Worm (Caenorhabditis elegans): ENCODE data around the gene F01D5.2.

ce11 chrII:13981819-13982218 is 17.0 kb downstream of the F01D5.2 start:
- no peak for TF ChIP-seq unc-62 (GFP tag; optimal IDR thresholded peaks at IDR 0.05)
- TF ChIP-seq ztf-11 (tag; optimal IDR thresholded peaks at IDR 0.05): no peak
- TF ChIP-seq jun-1 (tag; optimal IDR thresholded peaks at IDR 0.05): no peak
- no peak for TF ChIP-seq nhr-28 (tag; optimal IDR thresholded peaks at IDR 0.05)
- TF ChIP-seq mdl-1 (tag; optimal IDR thresholded peaks at IDR 0.05): no peak
- no peak for TF ChIP-seq hmg-11 (tag; optimal IDR thresholded peaks at IDR 0.05)
- TF ChIP-seq tbx-2 (tag; optimal IDR thresholded peaks at IDR 0.05): no peak
- TF ChIP-seq nhr-67 (tag; optimal IDR thresholded peaks at IDR 0.05): no peak
- TF ChIP-seq mml-1 (tag; optimal IDR thresholded peaks at IDR 0.05): no peak
- TF ChIP-seq fos-1 (tag; optimal IDR thresholded peaks at IDR 0.05): no peak
- TF ChIP-seq ZK546.5 (tag; optimal IDR thresholded peaks at IDR 0.05): no peak
- TF ChIP-seq pha-4 (tag; optimal IDR thresholded peaks at IDR 0.05): no peak
- no peak for TF ChIP-seq ztf-4 (tag; optimal IDR thresholded peaks at IDR 0.05)
